Fruit fly (Drosophila melanogaster) whole organism, prepupa: Measurements from ENCODE around the gene RagA-B.

Experiments used
- Blimp-1 ChIP-seq: fragments of 200-800 bp; sonication (Bioruptor generic); optimal IDR thresholded peaks from 3 replicates; lab custom pipeline; 2017; ENCODE audit warnings: missing biosample characterization, missing genetic modification characterization, mild to moderate bottlenecking, moderate library complexity, missing genetic modification reagents
- CG10631 ChIP-seq: fragments of 200-800 bp; sonication (Bioruptor generic); optimal IDR thresholded peaks from 2 replicates; lab custom pipeline; 2016; ENCODE audit warnings: missing biosample characterization, missing genetic modification characterization
- CG11294 ChIP-seq: fragments of 200-800 bp; sonication (Bioruptor generic); IDR thresholded peaks from 2 replicates; pipeline ENCODE4 v1.3.6; 2022; ENCODE audit warnings: missing biosample characterization, missing genetic modification characterization
- CG11762 ChIP-seq: fragments of 200-800 bp; sonication (Bioruptor generic); optimal IDR thresholded peaks from 3 replicates; lab custom pipeline; 2016; ENCODE audit warnings: missing biosample characterization, missing genetic modification characterization; ENCODE audit not compliant: insufficient read depth
- CG11902 ChIP-seq: fragments of 200-800 bp; sonication (Bioruptor generic); optimal IDR thresholded peaks from 3 replicates; lab custom pipeline; 2016; ENCODE audit warnings: missing biosample characterization, missing genetic modification characterization
- CG15336 ChIP-seq: fragments of 200-800 bp; sonication (Bioruptor generic); IDR thresholded peaks from 2 replicates; pipeline ENCODE4 v1.3.6; 2022; ENCODE audit warnings: missing biosample characterization, missing genetic modification characterization
- CG1621 ChIP-seq: fragments of 200-800 bp; sonication (Bioruptor generic); optimal IDR thresholded peaks from 3 replicates; lab custom pipeline; 2018; ENCODE audit warnings: missing biosample characterization, mild to moderate bottlenecking, missing genetic modification characterization
- CG16779 ChIP-seq: fragments of 200-800 bp; sonication (Bioruptor generic); optimal IDR thresholded peaks from 3 replicates; lab custom pipeline; 2017; ENCODE audit warnings: missing biosample characterization, mild to moderate bottlenecking, missing genetic modification characterization
- CG3032 ChIP-seq: fragments of 200-800 bp; optimal IDR thresholded peaks from 2 replicates; lab custom pipeline; 2019; ENCODE audit warnings: missing biosample characterization, mild to moderate bottlenecking, missing genetic modification characterization, moderate library complexity
- CG31627 ChIP-seq: fragments of 200-800 bp; sonication (Bioruptor generic); optimal IDR thresholded peaks from 3 replicates; lab custom pipeline; 2016; ENCODE audit warnings: missing biosample characterization, missing genetic modification characterization
- CG3919 ChIP-seq: fragments of 200-800 bp; sonication (Bioruptor generic); optimal IDR thresholded peaks from 3 replicates; lab custom pipeline; 2016; ENCODE audit warnings: missing biosample characterization, missing genetic modification characterization
- CG4318 ChIP-seq: fragments of 200-800 bp; sonication (Bioruptor generic); optimal IDR thresholded peaks from 3 replicates; lab custom pipeline; 2017; ENCODE audit warnings: missing biosample characterization, mild to moderate bottlenecking, missing genetic modification characterization
- CG6163 ChIP-seq: fragments of 200-800 bp; sonication (Bioruptor generic); IDR thresholded peaks from 3 replicates; pipeline ENCODE4 v1.3.6; 2022; ENCODE audit warnings: missing biosample characterization, missing genetic modification characterization
- CG6792 ChIP-seq: fragments of 200-800 bp; sonication (Bioruptor generic); optimal IDR thresholded peaks from 3 replicates; lab custom pipeline; 2016; ENCODE audit warnings: missing biosample characterization, missing genetic modification characterization
- CG6808 ChIP-seq: fragments of 200-800 bp; sonication (Bioruptor generic); optimal IDR thresholded peaks from 3 replicates; lab custom pipeline; 2017; ENCODE audit warnings: missing biosample characterization, missing genetic modification characterization, mild to moderate bottlenecking, moderate library complexity, missing genetic modification reagents
- CG6854 ChIP-seq: fragments of 200-800 bp; sonication (Bioruptor generic); optimal IDR thresholded peaks from 2 replicates; lab custom pipeline; 2017; ENCODE audit warnings: missing biosample characterization, mild to moderate bottlenecking, missing genetic modification characterization
- CG7368 ChIP-seq: fragments of 200-800 bp; sonication (Bioruptor generic); optimal IDR thresholded peaks from 3 replicates; lab custom pipeline; 2016; ENCODE audit warnings: missing biosample characterization, missing genetic modification characterization
- CG8119 ChIP-seq: fragments of 200-800 bp; sonication (Bioruptor generic); IDR thresholded peaks from 3 replicates; pipeline ENCODE4 v1.3.6; 2022; ENCODE audit warnings: missing biosample characterization, missing genetic modification characterization
- CG8319 ChIP-seq: fragments of 200-800 bp; sonication (Bioruptor generic); optimal IDR thresholded peaks from 3 replicates; lab custom pipeline; 2016; ENCODE audit warnings: missing biosample characterization, missing genetic modification characterization
- CG8632 ChIP-seq: fragments of 200-800 bp; sonication (Bioruptor generic); optimal IDR thresholded peaks from 3 replicates; lab custom pipeline; 2016; ENCODE audit warnings: missing biosample characterization, missing genetic modification characterization
- CG9139 ChIP-seq: fragments of 200-800 bp; sonication (Bioruptor generic); optimal IDR thresholded peaks from 3 replicates; lab custom pipeline; 2017; ENCODE audit warnings: missing biosample characterization, mild to moderate bottlenecking, missing genetic modification characterization
- Eip75B ChIP-seq: fragments of 200-800 bp; sonication (Bioruptor generic); optimal IDR thresholded peaks from 3 replicates; lab custom pipeline; 2016; ENCODE audit warnings: missing biosample characterization, missing genetic modification characterization
- Eip78C ChIP-seq: fragments of 200-800 bp; sonication (Bioruptor generic); peaks from one replicate; lab custom pipeline; 2016; ENCODE audit warnings: missing biosample characterization, missing genetic modification characterization
- Eip93F ChIP-seq: fragments of 200-800 bp; sonication (Bioruptor generic); optimal IDR thresholded peaks from 2 replicates; lab custom pipeline; 2016; ENCODE audit warnings: missing biosample characterization, mild to moderate bottlenecking, missing genetic modification characterization
- Ets21C ChIP-seq: fragments of 200-800 bp; sonication (Bioruptor generic); optimal IDR thresholded peaks from 3 replicates; lab custom pipeline; 2016; ENCODE audit warnings: missing biosample characterization, missing genetic modification characterization
- Ets96B ChIP-seq: fragments of 200-800 bp; optimal IDR thresholded peaks from 2 replicates; lab custom pipeline; 2019; ENCODE audit warnings: missing biosample characterization, mild to moderate bottlenecking, missing genetic modification characterization, moderate library complexity
- Gug ChIP-seq: fragments of 200-800 bp; sonication (Bioruptor generic); IDR thresholded peaks from 2 replicates; pipeline ENCODE4 v1.3.6; 2022; ENCODE audit warnings: missing biosample characterization, missing genetic modification characterization
- Hr38 ChIP-seq: sonication (Bioruptor generic); optimal IDR thresholded peaks from 2 replicates; lab custom pipeline; 2016; ENCODE audit warnings: missing biosample characterization, missing genetic modification characterization
- Hr39 ChIP-seq: fragments of 200-800 bp; sonication (Bioruptor generic); optimal IDR thresholded peaks from 2 replicates; lab custom pipeline; 2016; ENCODE audit warnings: missing biosample characterization, missing genetic modification characterization
- Hr4 ChIP-seq: fragments of 200-800 bp; sonication (Bioruptor generic); optimal IDR thresholded peaks from 3 replicates; lab custom pipeline; 2016; ENCODE audit warnings: missing biosample characterization, missing genetic modification characterization
- Met ChIP-seq: fragments of 200-800 bp; sonication (Bioruptor generic); optimal IDR thresholded peaks from 3 replicates; lab custom pipeline; 2016; ENCODE audit warnings: missing biosample characterization, missing genetic modification characterization
- OdsH ChIP-seq: fragments of 200-800 bp; sonication (Bioruptor generic); optimal IDR thresholded peaks from 3 replicates; lab custom pipeline; 2016; ENCODE audit warnings: missing biosample characterization, missing genetic modification characterization
- Smox ChIP-seq: fragments of 200-800 bp; sonication (Bioruptor generic); optimal IDR thresholded peaks from 3 replicates; lab custom pipeline; 2016; ENCODE audit warnings: missing biosample characterization, missing genetic modification characterization
- Sox102F ChIP-seq: fragments of 200-800 bp; sonication (Bioruptor generic); optimal IDR thresholded peaks from 2 replicates; lab custom pipeline; 2016; ENCODE audit warnings: missing biosample characterization, mild to moderate bottlenecking, missing genetic modification characterization
- Sox14 ChIP-seq: fragments of 200-800 bp; sonication (Bioruptor generic); optimal IDR thresholded peaks from 3 replicates; lab custom pipeline; 2016; ENCODE audit warnings: missing biosample characterization, missing genetic modification characterization
- Sox15 ChIP-seq: fragments of 200-800 bp; sonication (Bioruptor generic); optimal IDR thresholded peaks from 3 replicates; lab custom pipeline; 2016; ENCODE audit warnings: missing biosample characterization, missing genetic modification characterization
- achi ChIP-seq: fragments of 200-800 bp; sonication (Bioruptor generic); optimal IDR thresholded peaks from 3 replicates; lab custom pipeline; 2016; ENCODE audit warnings: missing biosample characterization, missing genetic modification characterization
- acj6 ChIP-seq: fragments of 200-800 bp; sonication (Bioruptor generic); optimal IDR thresholded peaks from 3 replicates; lab custom pipeline; 2016; ENCODE audit warnings: missing biosample characterization, missing genetic modification characterization
- cyc ChIP-seq: fragments of 200-800 bp; sonication (Bioruptor generic); optimal IDR thresholded peaks from 3 replicates; lab custom pipeline; 2016; ENCODE audit warnings: missing biosample characterization, missing genetic modification characterization
- dac ChIP-seq: fragments of 200-800 bp; sonication (Bioruptor generic); optimal IDR thresholded peaks from 2 replicates; lab custom pipeline; 2017; ENCODE audit warnings: missing biosample characterization, mild to moderate bottlenecking, missing genetic modification characterization
- dsx ChIP-seq: fragments of 200-800 bp; optimal IDR thresholded peaks from 3 replicates; lab custom pipeline; 2019; ENCODE audit warnings: missing biosample characterization, mild to moderate bottlenecking, missing genetic modification characterization, moderate library complexity; ENCODE audit not compliant: poor library complexity, severe bottlenecking
- eg ChIP-seq: fragments of 200-800 bp; sonication (Bioruptor generic); IDR thresholded peaks from 3 replicates; pipeline ENCODE4 v1.3.6; 2022; ENCODE audit warnings: missing biosample characterization, missing genetic modification characterization
- esn ChIP-seq: fragments of 200-800 bp; sonication (Bioruptor generic); optimal IDR thresholded peaks from 2 replicates; lab custom pipeline; 2016; ENCODE audit warnings: missing biosample characterization, mild to moderate bottlenecking, missing genetic modification characterization, moderate library complexity
- fd59A ChIP-seq: fragments of 200-800 bp; sonication (Bioruptor generic); optimal IDR thresholded peaks from 2 replicates; lab custom pipeline; 2017; ENCODE audit warnings: missing biosample characterization, mild to moderate bottlenecking, missing genetic modification characterization, missing genetic modification reagents
- fd85E ChIP-seq: fragments of 200-800 bp; sonication (Bioruptor generic); optimal IDR thresholded peaks from 3 replicates; lab custom pipeline; 2016; ENCODE audit warnings: missing biosample characterization, missing genetic modification characterization
- fkh ChIP-seq: fragments of 200-800 bp; sonication (Bioruptor generic); optimal IDR thresholded peaks from 3 replicates; lab custom pipeline; 2017; ENCODE audit warnings: missing biosample characterization, mild to moderate bottlenecking, missing genetic modification characterization, moderate library complexity
- lz ChIP-seq: fragments of 200-800 bp; sonication (Bioruptor generic); optimal IDR thresholded peaks from 3 replicates; lab custom pipeline; 2016; ENCODE audit warnings: missing biosample characterization, missing genetic modification characterization
- net ChIP-seq: fragments of 200-800 bp; sonication (Bioruptor generic); optimal IDR thresholded peaks from 3 replicates; lab custom pipeline; 2016; ENCODE audit warnings: missing biosample characterization, missing genetic modification characterization
- pdm3 ChIP-seq: fragments of 200-800 bp; sonication (Bioruptor generic); optimal IDR thresholded peaks from 3 replicates; lab custom pipeline; 2016; ENCODE audit warnings: missing biosample characterization, missing genetic modification characterization
- ss ChIP-seq, 2 experiments: fragments of 200-800 bp; sonication (Bioruptor generic); optimal IDR thresholded peaks; 2 replicates in 1 of 2; 3 replicates in 1 of 2; lab custom pipeline; 2017 to 2018; ENCODE audit warnings: mild to moderate bottlenecking in 2 of 2, missing biosample characterization in 2 of 2, missing genetic modification characterization in 2 of 2, moderate library complexity in 1 of 2
- svp ChIP-seq: fragments of 200-800 bp; sonication (Bioruptor generic); peaks from one replicate; lab custom pipeline; 2016; ENCODE audit warnings: missing biosample characterization, missing genetic modification characterization
- vri ChIP-seq: fragments of 200-800 bp; sonication (Bioruptor generic); optimal IDR thresholded peaks from 3 replicates; lab custom pipeline; 2016; ENCODE audit warnings: missing biosample characterization, mild to moderate bottlenecking, missing genetic modification characterization

RagA-B gene

dm6 chr3R:8992928-8993579 lies 8.9 kb upstream of the RagA-B start, which contains the start of gene CG11975:
Gene CG11975, plus strand, starts transcription at chr3R:8993253.
- TF ChIP-seq ss (GFP tag; optimal IDR thresholded peaks at IDR 0.05; lab: Kevin White, UChicago) (no peak), CG3032 (tag; lab: Kevin White, UChicago) (peak; percentile 65), CG15336 (GFP tag; lab: Robert Waterston, UW) (no peak), achi (GFP tag; lab: Kevin White, UChicago) (peak; percentile 69), CG11902 (peak; percentile 36), Hr4 (GFP tag; lab: Kevin White, UChicago) (no peak), Ets96B (peak; percentile 54), esn (GFP tag; lab: Kevin White, UChicago) (peak; percentile 84), Hr38 (GFP tag; lab: Kevin White, UChicago) (no peak), CG11294 (GFP tag; lab: Robert Waterston, UW) (0 out of 2 replicates have a peak, but pooled peaks have one; percentile 21), CG1621 (tag; lab: Kevin White, UChicago) (no peak), lz (peak; percentile 85), Gug (GFP tag; lab: Robert Waterston, UW) (0 out of 2 replicates have a peak, but pooled peaks have one; percentile 33), cyc (GFP tag; lab: Kevin White, UChicago) (peak; percentile 79), Eip75B (GFP tag; lab: Kevin White, UChicago) (no peak), CG31627 (GFP tag; lab: Kevin White, UChicago) (peak; percentile 73), Eip78C (peak; percentile 87), CG8632 (GFP tag; lab: Kevin White, UChicago) (no peak), CG16779 (no peak), CG6808 (GFP tag; lab: Kevin White, UChicago) (no peak), CG6854 (GFP tag; lab: Kevin White, UChicago) (no peak), Sox15 (GFP tag; lab: Kevin White, UChicago) (peak; percentile 53), Sox102F (GFP tag; lab: Kevin White, UChicago) (no peak), Eip93F (GFP tag; lab: Kevin White, UChicago) (no peak), Met (GFP tag; lab: Kevin White, UChicago) (no peak), CG8319 (GFP tag; lab: Kevin White, UChicago) (peak; percentile 52), Ets21C (GFP tag; lab: Kevin White, UChicago) (no peak), vri (GFP tag; lab: Kevin White, UChicago) (no peak), CG11762 (GFP tag; lab: Kevin White, UChicago) (no peak), CG8119 (no peak), OdsH (GFP tag; lab: Kevin White, UChicago) (peak; percentile 82), CG7368 (peak; percentile 42), net (GFP tag; lab: Kevin White, UChicago) (peak; percentile 47), fkh (GFP tag; lab: Kevin White, UChicago) (no peak), Sox14 (GFP tag; lab: Kevin White, UChicago) (peak; percentile 89), CG10631 (peak; percentile 77), CG6792 (GFP tag; lab: Kevin White, UChicago) (peak; percentile 58), Hr39 (peak; percentile 72), CG6163 (GFP tag; lab: Robert Waterston, UW) (peak; percentile 46; the same call in 2 of the 3 replicates), eg (GFP tag; lab: Robert Waterston, UW) (peak; percentile 15; the same call in 1 of the 3 replicates), CG3919 (GFP tag; lab: Kevin White, UChicago) (no peak), CG4318 (GFP tag; lab: Kevin White, UChicago) (no peak), Blimp-1 (GFP tag; lab: Kevin White, UChicago) (no peak), fd85E (GFP tag; lab: Kevin White, UChicago) (peak; percentile 22), dac (GFP tag; lab: Kevin White, UChicago) (no peak), pdm3 (GFP tag; lab: Kevin White, UChicago) (no peak), Smox (GFP tag; lab: Kevin White, UChicago) (no peak), fd59A (peak; percentile 56), svp (peak; percentile 90), dsx (no peak), acj6 (GFP tag; lab: Kevin White, UChicago) (no peak), CG9139 (GFP tag; lab: Kevin White, UChicago) (no peak)
